Fruit fly (Drosophila melanogaster): ENCODE data around the gene CG9130.

dm6 chr3L:1250396-1250795 lies 1.4 kb upstream of the CG9130 start, which contains the start of gene Bfc:
- TF ChIP-seq psq (GFP tag; optimal IDR thresholded peaks at IDR 0.05) = no peak
- TF ChIP-seq Rel (GFP tag; optimal IDR thresholded peaks at IDR 0.05) = no peak
- no peak for TF ChIP-seq Rel (tag; optimal IDR thresholded peaks at IDR 0.05)
- no peak for TF ChIP-seq rgr (GFP tag; optimal IDR thresholded peaks at IDR 0.05)
- TF ChIP-seq Hr78 (GFP tag; optimal IDR thresholded peaks at IDR 0.05) = no peak
- no peak for TF ChIP-seq OdsH (GFP tag; optimal IDR thresholded peaks at IDR 0.05)

Data from whole organism, wandering third instar larva.